Worm (Caenorhabditis elegans) whole organism, early embryonic: ENCODE data around the gene F59B10.4.

ENCODE experiments used
- F13C5.2 ChIP-seq: sonication (generic microtip); optimal IDR thresholded peaks from 2 replicates; lab custom pipeline; 2017; ENCODE audit warnings: mild to moderate bottlenecking, missing genetic modification characterization, inconsistent platforms, missing compliant biosample characterization
- ama-1 ChIP-seq: fragments of 150-350 bp; optimal IDR thresholded peaks from 2 replicates; lab custom pipeline; 2014
- flt-1 ChIP-seq: fragments of 200-800 bp; sonication (Bioruptor generic); IDR thresholded peaks from 2 replicates; pipeline ENCODE4 v1.3.6; 2022; ENCODE audit warnings: missing genetic modification characterization, missing compliant biosample characterization
- sea-1 ChIP-seq: fragments of 200-800 bp; sonication (Bioruptor generic); conservative IDR thresholded peaks from 2 replicates; pipeline ENCODE4 v1.3.6; 2022; ENCODE audit warnings: missing genetic modification characterization, missing compliant biosample characterization
- tbx-11 ChIP-seq: fragments of 200-800 bp; sonication (Bioruptor generic); IDR thresholded peaks from 2 replicates; pipeline ENCODE4 v1.3.6; 2022; ENCODE audit warnings: missing genetic modification characterization, missing compliant biosample characterization
- tbx-37 ChIP-seq: fragments of 200-800 bp; sonication (Bioruptor generic); conservative IDR thresholded peaks from 2 replicates; pipeline ENCODE4 v1.3.6; 2022; ENCODE audit warnings: missing genetic modification reagents, missing genetic modification characterization, missing compliant biosample characterization
- tra-4 ChIP-seq: sonication (generic microtip); optimal IDR thresholded peaks from 2 replicates; lab custom pipeline; 2017; ENCODE audit warnings: missing genetic modification characterization, missing compliant biosample characterization

DNA sequence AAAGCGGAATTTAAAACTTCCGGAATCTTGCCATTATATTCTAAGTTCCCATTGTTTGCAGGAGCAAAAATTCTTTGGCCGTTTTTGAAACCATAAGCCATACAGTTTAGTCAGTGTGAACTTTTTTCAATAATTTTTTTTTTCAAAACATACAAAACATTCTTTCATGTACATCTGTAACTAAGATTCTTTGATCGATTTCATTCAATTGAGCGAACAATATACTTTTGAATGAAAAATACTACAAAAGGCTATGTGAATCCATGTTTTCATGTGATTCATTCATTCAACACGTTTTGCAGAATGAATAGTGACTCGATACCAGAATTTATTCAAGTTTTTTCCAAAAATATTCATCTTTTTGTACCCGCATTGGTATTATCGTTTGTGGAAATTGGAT is 32.2 kb downstream of the F59B10.4 start, which contains the start of gene ZK666.15:
- no peak for TF ChIP-seq flt-1 (GFP tag; lab: Robert Waterston, UW)
- TF ChIP-seq tbx-11 (GFP tag; lab: Robert Waterston, UW), result no peak
- no peak for TF ChIP-seq ama-1
- no peak for TF ChIP-seq F13C5.2 (tag; lab: Kevin White, UChicago)
- no peak for TF ChIP-seq tbx-37
- TF ChIP-seq sea-1, result no peak
- no peak for TF ChIP-seq tra-4 (tag; lab: Kevin White, UChicago)
